Fruit fly (Drosophila melanogaster) whole organism, embryonic: ENCODE measurements around the gene COX6B.

Source experiments
- CG10209 ChIP-seq: fragments of 200-800 bp; sonication (Bioruptor generic); optimal IDR thresholded peaks from 3 replicates; lab custom pipeline; 2017; ENCODE audit warnings: missing biosample characterization, mild to moderate bottlenecking, missing genetic modification characterization, missing genetic modification reagents
- CG10565 ChIP-seq: fragments of 200-800 bp; sonication (Bioruptor generic); optimal IDR thresholded peaks from 3 replicates; lab custom pipeline; 2016; ENCODE audit warnings: missing biosample characterization, mild to moderate bottlenecking, missing genetic modification characterization
- CG15479 ChIP-seq: fragments of 200-800 bp; sonication (Bioruptor generic); optimal IDR thresholded peaks from 3 replicates; lab custom pipeline; 2019; ENCODE audit warnings: missing biosample characterization, mild to moderate bottlenecking, missing genetic modification characterization, moderate library complexity
- CG15601 ChIP-seq: fragments of 200-800 bp; sonication (Bioruptor generic); optimal IDR thresholded peaks from 3 replicates; lab custom pipeline; 2019; ENCODE audit warnings: missing biosample characterization, mild to moderate bottlenecking, missing genetic modification characterization, moderate library complexity
- CG16779 ChIP-seq: fragments of 200-800 bp; sonication (Bioruptor generic); IDR thresholded peaks from 2 replicates; pipeline ENCODE4 v1.3.6; 2022; ENCODE audit warnings: missing biosample characterization, missing genetic modification characterization
- CG17361 ChIP-seq: fragments of 200-800 bp; sonication (Bioruptor generic); IDR thresholded peaks from 3 replicates; pipeline ENCODE4 v1.3.6; 2022; ENCODE audit warnings: missing biosample characterization, missing genetic modification characterization
- CG18476 ChIP-seq: fragments of 200-800 bp; sonication (Bioruptor generic); optimal IDR thresholded peaks from 2 replicates; lab custom pipeline; 2016; ENCODE audit warnings: missing biosample characterization, mild to moderate bottlenecking, missing genetic modification characterization
- CG4328 ChIP-seq: fragments of 200-800 bp; sonication (Bioruptor generic); optimal IDR thresholded peaks from 3 replicates; lab custom pipeline; 2017; ENCODE audit warnings: missing biosample characterization, missing genetic modification reagents, missing genetic modification characterization
- CG43689 ChIP-seq: fragments of 200-800 bp; sonication (Bioruptor generic); IDR thresholded peaks from 2 replicates; pipeline ENCODE4 v1.3.6; 2022; ENCODE audit warnings: missing biosample characterization, missing genetic modification characterization
- CG4424 ChIP-seq: fragments of 200-800 bp; sonication (Bioruptor generic); optimal IDR thresholded peaks from 3 replicates; lab custom pipeline; 2016; ENCODE audit warnings: missing biosample characterization, missing genetic modification characterization
- CG4730 ChIP-seq: fragments of 200-800 bp; sonication (Bioruptor generic); IDR thresholded peaks from 2 replicates; pipeline ENCODE4 v1.3.6; 2022; ENCODE audit warnings: missing biosample characterization, missing genetic modification characterization
- CG6813 ChIP-seq: fragments of 200-800 bp; sonication (Bioruptor generic); optimal IDR thresholded peaks from 2 replicates; lab custom pipeline; 2017; ENCODE audit warnings: missing biosample characterization, missing genetic modification characterization, mild to moderate bottlenecking, moderate library complexity, missing genetic modification reagents
- CG7786 ChIP-seq: fragments of 200-800 bp; sonication (Bioruptor generic); optimal IDR thresholded peaks from 2 replicates; lab custom pipeline; 2016; ENCODE audit warnings: missing biosample characterization, missing genetic modification characterization
- CG8944 ChIP-seq: fragments of 200-800 bp; sonication (Bioruptor generic); optimal IDR thresholded peaks from 3 replicates; lab custom pipeline; 2016; ENCODE audit warnings: missing biosample characterization, missing genetic modification characterization
- CG9609 ChIP-seq: fragments of 200-800 bp; sonication (Bioruptor generic); optimal IDR thresholded peaks from 3 replicates; lab custom pipeline; 2016; ENCODE audit warnings: missing biosample characterization, missing genetic modification characterization
- Dbx ChIP-seq: fragments of 200-800 bp; sonication (Bioruptor generic); IDR thresholded peaks from 3 replicates; pipeline ENCODE4 v1.3.6; 2022; ENCODE audit warnings: missing biosample characterization, missing genetic modification characterization
- Drgx ChIP-seq: fragments of 200-800 bp; sonication (Bioruptor generic); IDR thresholded peaks from 2 replicates; pipeline ENCODE4 v1.3.6; 2022; ENCODE audit warnings: missing biosample characterization, missing genetic modification characterization
- HLHmδ ChIP-seq: fragments of 200-800 bp; sonication (Bioruptor generic); optimal IDR thresholded peaks from 2 replicates; lab custom pipeline; 2018; ENCODE audit warnings: missing biosample characterization, mild to moderate bottlenecking, missing genetic modification characterization, moderate library complexity
- Hmx ChIP-seq: fragments of 200-800 bp; sonication (Bioruptor generic); optimal IDR thresholded peaks from 2 replicates; lab custom pipeline; 2016; ENCODE audit warnings: missing biosample characterization, missing genetic modification characterization
- Nf-YB ChIP-seq: fragments of 200-800 bp; sonication (Bioruptor generic); optimal IDR thresholded peaks from 3 replicates; lab custom pipeline; 2019; ENCODE audit warnings: missing biosample characterization, mild to moderate bottlenecking, missing genetic modification characterization, moderate library complexity
- Oaz ChIP-seq: fragments of 200-800 bp; sonication (Bioruptor generic); IDR thresholded peaks from 2 replicates; pipeline ENCODE4 v1.3.6; 2022; ENCODE audit warnings: missing biosample characterization, missing genetic modification characterization
- Oli ChIP-seq: fragments of 200-800 bp; sonication (Bioruptor generic); optimal IDR thresholded peaks from 2 replicates; lab custom pipeline; 2018; ENCODE audit warnings: missing biosample characterization, mild to moderate bottlenecking, missing genetic modification characterization, moderate library complexity
- PHDP ChIP-seq: fragments of 200-800 bp; sonication (Bioruptor generic); optimal IDR thresholded peaks from 3 replicates; lab custom pipeline; 2018; ENCODE audit warnings: missing biosample characterization, mild to moderate bottlenecking, missing genetic modification characterization, moderate library complexity
- Spps ChIP-seq: fragments of 200-800 bp; sonication (Bioruptor generic); optimal IDR thresholded peaks from 2 replicates; lab custom pipeline; 2018; ENCODE audit warnings: missing biosample characterization, mild to moderate bottlenecking, missing genetic modification characterization
- Stat92E ChIP-seq, 3 experiments: fragments of >200 bp in 2 of 3; fragments of 200-800 bp in 1 of 3; sonication (Bioruptor generic) in 1 of 3; optimal IDR thresholded peaks; 2 replicates each; lab custom pipeline; 2017 to 2019; ENCODE audit warnings: missing biosample characterization in 3 of 3, missing genetic modification characterization in 3 of 3, mild to moderate bottlenecking in 1 of 3, moderate library complexity in 1 of 3
- ara ChIP-seq: fragments of 200-800 bp; sonication (Bioruptor generic); IDR thresholded peaks from 2 replicates; pipeline ENCODE4 v1.3.6; 2022; ENCODE audit warnings: missing biosample characterization, missing genetic modification characterization
- btn ChIP-seq: fragments of 200-800 bp; sonication (Bioruptor generic); optimal IDR thresholded peaks from 2 replicates; lab custom pipeline; 2016; ENCODE audit warnings: missing biosample characterization, missing genetic modification characterization
- crp ChIP-seq, 2 experiments: fragments of 200-800 bp; sonication (Bioruptor generic); optimal IDR thresholded peaks; 2 replicates in 1 of 2; 3 replicates in 1 of 2; lab custom pipeline; 2017; ENCODE audit warnings: missing biosample characterization in 2 of 2, missing genetic modification characterization in 2 of 2, mild to moderate bottlenecking in 1 of 2, moderate library complexity in 1 of 2
- dan ChIP-seq: fragments of 200-800 bp; sonication (Bioruptor generic); IDR thresholded peaks from 2 replicates; pipeline ENCODE4 v1.3.6; 2022; ENCODE audit warnings: missing biosample characterization, missing genetic modification characterization
- dpn ChIP-seq, 2 experiments: fragments of 200-800 bp; sonication (Bioruptor generic); optimal IDR thresholded peaks; 3 replicates each; lab custom pipeline; 2016; ENCODE audit warnings: missing biosample characterization in 2 of 2, missing genetic modification characterization in 2 of 2
- ems ChIP-seq: fragments of 200-800 bp; sonication (Bioruptor generic); optimal IDR thresholded peaks from 3 replicates; lab custom pipeline; 2016; ENCODE audit warnings: missing biosample characterization, missing genetic modification characterization
- eyg ChIP-seq: fragments of 200-800 bp; sonication (Bioruptor generic); optimal IDR thresholded peaks from 3 replicates; lab custom pipeline; 2016; ENCODE audit warnings: missing biosample characterization, missing genetic modification characterization
- fu2 ChIP-seq: fragments of 200-800 bp; sonication (Bioruptor generic); optimal IDR thresholded peaks from 2 replicates; lab custom pipeline; 2016; ENCODE audit warnings: missing biosample characterization, missing genetic modification characterization
- hb ChIP-seq: fragments of 200-800 bp; sonication (Bioruptor generic); IDR thresholded peaks from 3 replicates; pipeline ENCODE4 v1.3.6; 2022; ENCODE audit warnings: missing biosample characterization, missing genetic modification characterization; ENCODE audit not compliant: partially characterized antibody
- her ChIP-seq: fragments of 200-800 bp; sonication (Bioruptor generic); optimal IDR thresholded peaks from 2 replicates; lab custom pipeline; 2016; ENCODE audit warnings: missing biosample characterization, missing genetic modification characterization
- hth ChIP-seq: fragments of >200 bp; optimal IDR thresholded peaks from 2 replicates; lab custom pipeline; 2017; ENCODE audit warnings: inconsistent platforms
- inv ChIP-seq: fragments of 200-800 bp; sonication (Bioruptor generic); IDR thresholded peaks from 2 replicates; pipeline ENCODE4 v1.3.6; 2022; ENCODE audit warnings: missing biosample characterization, missing genetic modification characterization; ENCODE audit not compliant: partially characterized antibody
- jigr1 ChIP-seq: fragments of 200-800 bp; sonication (Bioruptor generic); IDR thresholded peaks from 3 replicates; pipeline ENCODE4 v1.3.6; 2022; ENCODE audit warnings: missing biosample characterization, missing genetic modification characterization
- lmd ChIP-seq: fragments of 200-800 bp; sonication (Bioruptor generic); IDR thresholded peaks from 2 replicates; pipeline ENCODE4 v1.3.6; 2022; ENCODE audit warnings: missing biosample characterization, missing genetic modification characterization
- maf-S ChIP-seq: fragments of 200-800 bp; sonication (Bioruptor generic); optimal IDR thresholded peaks from 2 replicates; lab custom pipeline; 2016; ENCODE audit warnings: missing biosample characterization, missing genetic modification characterization
- mirr ChIP-seq: fragments of 200-800 bp; sonication (Bioruptor generic); optimal IDR thresholded peaks from 3 replicates; lab custom pipeline; 2018; ENCODE audit warnings: missing biosample characterization, mild to moderate bottlenecking, missing genetic modification characterization
- odd ChIP-seq: fragments of 200-800 bp; sonication (Bioruptor generic); optimal IDR thresholded peaks from 2 replicates; lab custom pipeline; 2017; ENCODE audit warnings: missing biosample characterization, mild to moderate bottlenecking, missing genetic modification characterization
- p53 ChIP-seq: fragments of 200-800 bp; sonication (Bioruptor generic); optimal IDR thresholded peaks from 2 replicates; lab custom pipeline; 2016; ENCODE audit warnings: missing biosample characterization, missing genetic modification characterization
- shn ChIP-seq: fragments of 200-800 bp; sonication (Bioruptor generic); optimal IDR thresholded peaks from 3 replicates; lab custom pipeline; 2016; ENCODE audit warnings: missing biosample characterization, missing genetic modification characterization
- sisA ChIP-seq: fragments of 200-800 bp; sonication (Bioruptor generic); IDR thresholded peaks from 2 replicates; pipeline ENCODE4 v1.3.6; 2022; ENCODE audit warnings: missing biosample characterization, missing genetic modification characterization
- ssp ChIP-seq: fragments of 200-800 bp; sonication (Bioruptor generic); IDR thresholded peaks from 2 replicates; pipeline ENCODE4 v1.3.6; 2022; ENCODE audit warnings: missing biosample characterization, missing genetic modification characterization
- tin ChIP-seq: fragments of 200-800 bp; sonication (Bioruptor generic); optimal IDR thresholded peaks from 3 replicates; lab custom pipeline; 2016; ENCODE audit warnings: missing biosample characterization, missing genetic modification characterization
- ttk ChIP-seq: fragments of 200-800 bp; sonication (Bioruptor generic); IDR thresholded peaks from 2 replicates; pipeline ENCODE4 v2.1.2; 2022; ENCODE audit warnings: missing biosample characterization, missing genetic modification characterization
- twi ChIP-seq: fragments of 200-800 bp; optimal IDR thresholded peaks from 2 replicates; lab custom pipeline; 2019; ENCODE audit warnings: missing biosample characterization, mild to moderate bottlenecking, missing genetic modification characterization, moderate library complexity
- zen ChIP-seq: fragments of 200-800 bp; sonication (Bioruptor generic); optimal IDR thresholded peaks from 3 replicates; lab custom pipeline; 2018; ENCODE audit warnings: missing biosample characterization, mild to moderate bottlenecking, missing genetic modification characterization, moderate library complexity

COX6B gene

DNA sequence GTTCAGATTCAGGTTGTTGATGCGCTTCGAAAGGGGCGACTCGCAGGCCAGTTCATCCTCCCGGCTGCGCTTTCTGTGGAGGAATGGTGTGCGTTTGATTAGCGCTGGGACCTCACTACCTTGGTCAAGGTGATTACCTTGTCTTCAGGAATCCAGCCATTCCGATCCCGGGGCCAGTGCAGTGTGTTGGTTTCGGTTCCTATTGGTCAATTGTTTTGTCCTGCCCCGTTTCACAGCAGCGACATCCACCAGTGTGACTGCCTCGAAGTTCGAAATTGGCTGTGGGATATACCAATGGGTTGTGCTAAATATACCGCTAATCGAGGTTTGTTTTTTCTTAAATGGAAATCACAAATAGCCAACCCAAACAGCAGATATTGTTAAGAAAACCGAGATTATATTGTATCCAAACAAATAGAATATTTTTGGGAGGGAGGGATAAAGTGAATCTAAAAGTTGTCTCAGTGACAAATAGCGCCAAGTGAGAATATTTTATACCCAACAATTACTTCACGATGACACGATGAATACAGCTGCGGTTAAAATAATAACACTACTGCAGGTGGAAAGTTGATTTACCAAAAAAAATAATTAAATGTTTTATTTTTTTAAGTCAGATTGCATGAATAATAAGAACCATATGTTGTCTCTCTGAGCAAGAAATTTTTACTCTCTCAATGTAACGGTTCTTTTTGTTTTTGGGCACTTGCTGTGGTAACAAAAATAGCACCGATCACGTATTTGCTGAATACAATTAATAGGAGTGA, 49.2 kb downstream of the COX6B start, which contains the start of gene CG14229 (continued):
- no peak for TF ChIP-seq Nf-YB (GFP tag; lab: Kevin White, UChicago)
- no peak for TF ChIP-seq zen (tag; lab: Kevin White, UChicago)
- no peak; the same call in 1 of the 2 replicates for TF ChIP-seq ssp (GFP tag; lab: Robert Waterston, UW)
- TF ChIP-seq Drgx (GFP tag; lab: Robert Waterston, UW): peak; percentile 29; the same call in 1 of the 2 replicates
- no peak for TF ChIP-seq CG6813 (GFP tag; lab: Kevin White, UChicago)
- TF ChIP-seq shn: no peak
- TF ChIP-seq fu2 (GFP tag; lab: Kevin White, UChicago): no peak
- TF ChIP-seq CG4730 (GFP tag; lab: Robert Waterston, UW): peak; percentile 40; the same call in 1 of the 2 replicates
- TF ChIP-seq Oli (tag; lab: Kevin White, UChicago): no peak
- no peak for TF ChIP-seq Stat92E (GFP tag; optimal IDR thresholded peaks at IDR 0.05; lab: Kevin White, UChicago)
- TF ChIP-seq Oaz (GFP tag; lab: Robert Waterston, UW): no peak
- no peak for TF ChIP-seq maf-S (GFP tag; lab: Kevin White, UChicago)
- no peak for TF ChIP-seq her (GFP tag; lab: Kevin White, UChicago)
- peak; percentile 38; the same call in 1 of the 2 replicates for TF ChIP-seq lmd (GFP tag; lab: Robert Waterston, UW)
- no peak for TF ChIP-seq CG7786 (GFP tag; lab: Kevin White, UChicago)
- no peak for TF ChIP-seq eyg (GFP tag; lab: Kevin White, UChicago)
- TF ChIP-seq CG10565 (GFP tag; lab: Kevin White, UChicago): no peak
- no peak for TF ChIP-seq hth (lab: Kevin White, UChicago)
- TF ChIP-seq CG10209: no peak
- no peak for TF ChIP-seq twi (tag; lab: Kevin White, UChicago)
- TF ChIP-seq HLHmδ (GFP tag; lab: Kevin White, UChicago): no peak
- TF ChIP-seq hb (GFP tag; lab: Robert Waterston, UW): no peak
- TF ChIP-seq CG4328: no peak
- TF ChIP-seq dpn (GFP tag; optimal IDR thresholded peaks at IDR 0.05; lab: Kevin White, UChicago): no peak
- TF ChIP-seq p53 (GFP tag; lab: Kevin White, UChicago): no peak
- TF ChIP-seq ttk (GFP tag; lab: Robert Waterston, UW): no peak
- no peak for TF ChIP-seq Spps (tag; lab: Kevin White, UChicago)
- TF ChIP-seq CG15479 (GFP tag; lab: Kevin White, UChicago): no peak
- TF ChIP-seq CG15601 (tag; lab: Kevin White, UChicago): no peak
- TF ChIP-seq jigr1 (GFP tag; lab: Robert Waterston, UW): no peak
- 0 out of 2 replicates have a peak, but pooled peaks have one; percentile 35 for TF ChIP-seq ara (GFP tag; lab: Robert Waterston, UW)
- TF ChIP-seq CG17361 (GFP tag; lab: Robert Waterston, UW): no peak
- TF ChIP-seq ems (GFP tag; lab: Kevin White, UChicago): no peak
- no peak for TF ChIP-seq CG9609 (GFP tag; lab: Kevin White, UChicago)
- TF ChIP-seq CG4424 (GFP tag; lab: Kevin White, UChicago): no peak
- no peak for TF ChIP-seq mirr (GFP tag; lab: Kevin White, UChicago)
- no peak for TF ChIP-seq btn
- TF ChIP-seq inv (GFP tag; lab: Robert Waterston, UW): no peak
- no peak for TF ChIP-seq CG16779 (GFP tag; lab: Robert Waterston, UW)
- TF ChIP-seq tin (GFP tag; lab: Kevin White, UChicago): no peak
- no peak for TF ChIP-seq CG43689 (GFP tag; lab: Robert Waterston, UW)
- TF ChIP-seq Dbx (GFP tag; lab: Robert Waterston, UW): no peak
- no peak for TF ChIP-seq CG18476 (GFP tag; lab: Kevin White, UChicago)
- no peak for TF ChIP-seq odd (GFP tag; lab: Kevin White, UChicago)
- TF ChIP-seq dan (GFP tag; lab: Robert Waterston, UW): no peak
- no peak for TF ChIP-seq CG8944 (GFP tag; lab: Kevin White, UChicago)
- TF ChIP-seq sisA: peak; percentile 44
- TF ChIP-seq crp (GFP tag; optimal IDR thresholded peaks at IDR 0.05; lab: Kevin White, UChicago): no peak
- no peak for TF ChIP-seq PHDP (tag; lab: Kevin White, UChicago)
- no peak for TF ChIP-seq Hmx (GFP tag; lab: Kevin White, UChicago)
